Worm (Caenorhabditis elegans): ENCODE results near the gene Y65A5A.1.
"Not testable (repeated sequence)": the region's sequence is repeated elsewhere in the genome, so short reads cannot be mapped to it uniquely, and the experiment has no call there.

Y65A5A.1 gene

ce11 chrIV:16399776-16400368 is at the start of gene Y65A5A.1:
Gene Y65A5A.1 (minus strand): TSS chrIV:16399826.
- no peak for TF ChIP-seq cog-1 (tag; optimal IDR thresholded peaks at IDR 0.05)
- TF ChIP-seq klf-2 (GFP tag; conservative IDR thresholded peaks at IDR 0.05), result 0 out of 2 replicates have a peak, but pooled peaks have one; percentile 54
- 0 out of 2 replicates have a peak, but pooled peaks have one; percentile 21 for TF ChIP-seq ztf-23 (GFP tag; IDR thresholded peaks at IDR 0.05)
- no peak for TF ChIP-seq T22C8.4 (GFP tag; IDR thresholded peaks at IDR 0.05)

ce11 chrIV:16446664-16447063 is 47.0 kb upstream of the Y65A5A.1 start:
- TF ChIP-seq cog-1 (tag; optimal IDR thresholded peaks at IDR 0.05) (no peak), ref-1 (GFP tag; conservative IDR thresholded peaks at IDR 0.05) (no peak), ztf-23 (GFP tag; IDR thresholded peaks at IDR 0.05) (no peak), med-1 (GFP tag; optimal IDR thresholded peaks at IDR 0.05; ENCODE audit: insufficient read depth) (no peak), T22C8.4 (GFP tag; IDR thresholded peaks at IDR 0.05) (no peak), tab-1 (GFP tag; IDR thresholded peaks at IDR 0.05) (no peak), flt-1 (GFP tag; IDR thresholded peaks at IDR 0.05) (no peak), klf-2 (GFP tag; conservative IDR thresholded peaks at IDR 0.05) (no peak), ztf-29 (GFP tag; IDR thresholded peaks at IDR 0.05) (no peak)

ce11 chrIV:16442963-16443362 is 43.3 kb upstream of the Y65A5A.1 start, which contains the start of gene dlc-4:
Gene dlc-4 (plus strand): TSS chrIV:16443263.
- TF ChIP-seq med-1 (GFP tag; optimal IDR thresholded peaks at IDR 0.05; ENCODE audit: insufficient read depth) (no peak), ref-1 (GFP tag; conservative IDR thresholded peaks at IDR 0.05) (no peak), tab-1 (GFP tag; IDR thresholded peaks at IDR 0.05) (no peak), flt-1 (GFP tag; IDR thresholded peaks at IDR 0.05) (no peak), cog-1 (tag; optimal IDR thresholded peaks at IDR 0.05) (no peak)

- no peak for TF ChIP-seq flt-1 (GFP tag; IDR thresholded peaks at IDR 0.05)
- TF ChIP-seq tab-1 (GFP tag; IDR thresholded peaks at IDR 0.05), result no peak
- no peak for TF ChIP-seq T22C8.4 (GFP tag; IDR thresholded peaks at IDR 0.05)
- TF ChIP-seq ref-1 (GFP tag; conservative IDR thresholded peaks at IDR 0.05), result no peak
- TF ChIP-seq cog-1 (tag; optimal IDR thresholded peaks at IDR 0.05), result no peak
- TF ChIP-seq ztf-29 (GFP tag; IDR thresholded peaks at IDR 0.05), result no peak
- no peak for TF ChIP-seq med-1 (GFP tag; optimal IDR thresholded peaks at IDR 0.05; ENCODE audit: insufficient read depth)
- no peak for TF ChIP-seq ztf-23 (GFP tag; IDR thresholded peaks at IDR 0.05)
- no peak for TF ChIP-seq klf-2 (GFP tag; conservative IDR thresholded peaks at IDR 0.05)
These were observed 32.3 kb upstream of the Y65A5A.1 start, which contains the start of gene dlc-3 for ce11 chrIV:16431929-16432328. Gene dlc-3 (plus strand): TSS chrIV:16432229.

- not testable (repeated sequence) for TF ChIP-seq med-1 (GFP tag; optimal IDR thresholded peaks at IDR 0.05; ENCODE audit: insufficient read depth); ztf-29 (GFP tag; IDR thresholded peaks at IDR 0.05); tab-1 (GFP tag; IDR thresholded peaks at IDR 0.05)
These were observed 24.7 kb upstream of the Y65A5A.1 start, which contains the start of gene Y10G11A.1 for ce11 chrIV:16424337-16424736. Gene Y10G11A.1 (plus strand): TSS chrIV:16424637.

- TF ChIP-seq ztf-29 (GFP tag; IDR thresholded peaks at IDR 0.05) (no peak), tab-1 (GFP tag; IDR thresholded peaks at IDR 0.05) (no peak; the same call in 1 of the 2 replicates), flt-1 (GFP tag; IDR thresholded peaks at IDR 0.05) (no peak), klf-2 (GFP tag; conservative IDR thresholded peaks at IDR 0.05) (no peak), ztf-23 (GFP tag; IDR thresholded peaks at IDR 0.05) (no peak), T22C8.4 (GFP tag; IDR thresholded peaks at IDR 0.05) (no peak), cog-1 (tag; optimal IDR thresholded peaks at IDR 0.05) (no peak)
These were observed 22.4 kb upstream of the Y65A5A.1 start for ce11 chrIV:16421903-16422557.

ce11 chrIV:16415100-16415973 is 15.7 kb upstream of the Y65A5A.1 start:
- TF ChIP-seq klf-2 (GFP tag; conservative IDR thresholded peaks at IDR 0.05) (peak; percentile 64), ztf-29 (GFP tag; IDR thresholded peaks at IDR 0.05) (0 out of 2 replicates have a peak, but pooled peaks have one; percentile 35), ztf-23 (GFP tag; IDR thresholded peaks at IDR 0.05) (peak; percentile 69), ref-1 (GFP tag; conservative IDR thresholded peaks at IDR 0.05) (no peak), tab-1 (GFP tag; IDR thresholded peaks at IDR 0.05) (no peak), cog-1 (tag; optimal IDR thresholded peaks at IDR 0.05) (peak; percentile 26), T22C8.4 (GFP tag; IDR thresholded peaks at IDR 0.05) (peak; percentile 26; the same call in 1 of the 2 replicates), flt-1 (GFP tag; IDR thresholded peaks at IDR 0.05) (peak; percentile 76)

ce11 chrIV:16411713-16412112 is 12.1 kb upstream of the Y65A5A.1 start, which contains the start of gene Y65A5A.2:
Gene Y65A5A.2 (plus strand): TSS chrIV:16412020.
- TF ChIP-seq cog-1 (tag; optimal IDR thresholded peaks at IDR 0.05) (no peak), ref-1 (GFP tag; conservative IDR thresholded peaks at IDR 0.05) (no peak), T22C8.4 (GFP tag; IDR thresholded peaks at IDR 0.05) (no peak), med-1 (GFP tag; optimal IDR thresholded peaks at IDR 0.05; ENCODE audit: insufficient read depth) (no peak), klf-2 (GFP tag; conservative IDR thresholded peaks at IDR 0.05) (no peak), tab-1 (GFP tag; IDR thresholded peaks at IDR 0.05) (no peak), ztf-23 (GFP tag; IDR thresholded peaks at IDR 0.05) (no peak), ztf-29 (GFP tag; IDR thresholded peaks at IDR 0.05) (no peak), flt-1 (GFP tag; IDR thresholded peaks at IDR 0.05) (no peak)

- TF ChIP-seq med-1 (GFP tag; optimal IDR thresholded peaks at IDR 0.05; ENCODE audit: insufficient read depth), result no peak
- peak; percentile 33; the same call in 1 of the 2 replicates for TF ChIP-seq flt-1 (GFP tag; IDR thresholded peaks at IDR 0.05)
These were observed 10.5 kb upstream of the Y65A5A.1 start for ce11 chrIV:16410078-16410636.
